Fruit fly (Drosophila melanogaster): ENCODE results near the gene CG9747.

dm6 chr3R:30175045-30175589 is 15.9 kb downstream of the CG9747 start:
- no peak for TF ChIP-seq CG8478 (optimal IDR thresholded peaks at IDR 0.05)
- TF ChIP-seq CTCF (optimal IDR thresholded peaks at IDR 0.05) = no peak
